Worm (Caenorhabditis elegans) whole organism, young adult: ENCODE results near the gene T22D1.18.

Experiments used
- C06A6.2 ChIP-seq: fragments of 200-800 bp; sonication (Bioruptor generic); conservative IDR thresholded peaks from 2 replicates; pipeline ENCODE4 v1.3.6; 2022; ENCODE audit warnings: missing genetic modification characterization, missing compliant biosample characterization
- F10E7.11 ChIP-seq: sonication (generic microtip); optimal IDR thresholded peaks from 2 replicates; lab custom pipeline; 2017; ENCODE audit warnings: mild to moderate bottlenecking, missing genetic modification characterization, moderate library complexity, missing compliant biosample characterization
- F22D6.2 ChIP-seq: sonication (generic microtip); optimal IDR thresholded peaks from 2 replicates; lab custom pipeline; 2016; ENCODE audit warnings: mild to moderate bottlenecking, missing genetic modification characterization, missing compliant biosample characterization
- F49E8.2 ChIP-seq: sonication (generic microtip); optimal IDR thresholded peaks from 3 replicates; lab custom pipeline; 2017; ENCODE audit warnings: missing genetic modification characterization, mild to moderate bottlenecking, missing compliant biosample characterization, antibody characterized with exemption, moderate library complexity; ENCODE audit not compliant: insufficient read depth
- F57C9.4 ChIP-seq: sonication (generic microtip); optimal IDR thresholded peaks from 2 replicates; lab custom pipeline; 2017; ENCODE audit warnings: mild to moderate bottlenecking, missing genetic modification characterization, missing compliant biosample characterization
- Y95B8A.8 ChIP-seq: fragments of 200-800 bp; sonication (Bioruptor generic); IDR thresholded peaks from 2 replicates; pipeline ENCODE4 v1.3.6; 2022; ENCODE audit warnings: missing genetic modification reagents, missing genetic modification characterization, missing compliant biosample characterization
- ZK185.1 ChIP-seq: sonication (generic microtip); optimal IDR thresholded peaks from 2 replicates; lab custom pipeline; 2016; ENCODE audit warnings: mild to moderate bottlenecking, missing genetic modification characterization, missing compliant biosample characterization; ENCODE audit not compliant: poor library complexity, severe bottlenecking
- ama-1 ChIP-seq, 3 experiments: fragments of 150-350 bp in 1 of 3; sonication (generic microtip) in 2 of 3; optimal IDR thresholded peaks; 2 replicates each; lab custom pipeline; 2014 to 2018; ENCODE audit warnings: missing biosample characterization in 2 of 3, missing genetic modification characterization in 2 of 3, missing genetic modification reagents in 2 of 3
- aptf-3 ChIP-seq: fragments of 200-800 bp; sonication (Bioruptor generic); IDR thresholded peaks from 2 replicates; pipeline ENCODE4 v1.3.6; 2022; ENCODE audit warnings: missing genetic modification characterization, missing compliant biosample characterization
- attf-3 ChIP-seq: fragments of 200-800 bp; sonication (Bioruptor generic); conservative IDR thresholded peaks from 2 replicates; pipeline ENCODE4 v1.3.6; 2022; ENCODE audit warnings: missing genetic modification reagents, missing genetic modification characterization, missing compliant biosample characterization
- attf-5 ChIP-seq: fragments of 200-800 bp; sonication (Bioruptor generic); optimal IDR thresholded peaks from 2 replicates; lab custom pipeline; 2018; ENCODE audit warnings: mild to moderate bottlenecking, missing genetic modification characterization, missing compliant biosample characterization
- attf-6 ChIP-seq: fragments of 200-800 bp; sonication (Bioruptor generic); IDR thresholded peaks from 2 replicates; pipeline ENCODE4 v1.3.6; 2022; ENCODE audit warnings: missing genetic modification reagents, missing genetic modification characterization, missing compliant biosample characterization
- bed-1 ChIP-seq: fragments of 200-800 bp; sonication (Bioruptor generic); IDR thresholded peaks from 2 replicates; pipeline ENCODE4 v1.3.6; 2022; ENCODE audit warnings: missing genetic modification reagents, missing genetic modification characterization, missing compliant biosample characterization
- cebp-2 ChIP-seq: fragments of 200-800 bp; sonication (Bioruptor generic); IDR thresholded peaks from 2 replicates; pipeline ENCODE4 v1.3.6; 2022; ENCODE audit warnings: missing genetic modification characterization, missing compliant biosample characterization
- ceh-58 ChIP-seq: fragments of 200-800 bp; sonication (Bioruptor generic); IDR thresholded peaks from 2 replicates; pipeline ENCODE4 v1.3.6; 2022; ENCODE audit warnings: missing genetic modification characterization, missing compliant biosample characterization
- ceh-91 ChIP-seq: fragments of 200-800 bp; sonication (Bioruptor generic); IDR thresholded peaks from 2 replicates; pipeline ENCODE4 v1.3.6; 2022; ENCODE audit warnings: missing genetic modification reagents, missing genetic modification characterization, missing compliant biosample characterization
- efl-1 ChIP-seq: fragments of 150-350 bp; optimal IDR thresholded peaks from 2 replicates; lab custom pipeline; 2014; ENCODE audit warnings: missing biosample characterization, missing genetic modification reagents, missing genetic modification characterization
- egl-44 ChIP-seq: fragments of 200-800 bp; sonication (Bioruptor generic); IDR thresholded peaks from 2 replicates; pipeline ENCODE4 v1.3.6; 2022; ENCODE audit warnings: missing genetic modification reagents, missing genetic modification characterization, missing compliant biosample characterization
- hlh-26 ChIP-seq: fragments of 200-800 bp; sonication (Bioruptor generic); conservative IDR thresholded peaks from 2 replicates; pipeline ENCODE4 v1.3.6; 2022; ENCODE audit warnings: missing genetic modification reagents, missing genetic modification characterization, missing compliant biosample characterization
- lag-1 ChIP-seq: fragments of 200-800 bp; sonication (Bioruptor generic); IDR thresholded peaks from 2 replicates; pipeline ENCODE4 v1.3.6; 2022; ENCODE audit warnings: missing genetic modification reagents, missing genetic modification characterization, missing compliant biosample characterization
- lin-35 ChIP-seq, 3 experiments: fragments of 150-350 bp in 2 of 3; sonication (generic microtip) in 1 of 3; optimal IDR thresholded peaks; 2 replicates each; lab custom pipeline; 2014 to 2018; ENCODE audit warnings: missing biosample characterization in 3 of 3, missing genetic modification characterization in 3 of 3, missing genetic modification reagents in 3 of 3
- lsl-1 ChIP-seq: fragments of 200-800 bp; sonication (Bioruptor generic); optimal IDR thresholded peaks from 2 replicates; lab custom pipeline; 2018; ENCODE audit warnings: mild to moderate bottlenecking, missing genetic modification characterization, moderate library complexity, missing compliant biosample characterization
- nfya-1 ChIP-seq: sonication (generic microtip); optimal IDR thresholded peaks from 2 replicates; lab custom pipeline; 2017; ENCODE audit warnings: antibody characterized with exemption, missing compliant biosample characterization, missing genetic modification characterization, borderline replicate concordance; ENCODE audit not compliant: insufficient read depth
- nhr-80 ChIP-seq: sonication (generic microtip); optimal IDR thresholded peaks from 2 replicates; lab custom pipeline; 2016; ENCODE audit warnings: missing genetic modification characterization, missing compliant biosample characterization
- nhr-90 ChIP-seq: sonication (generic microtip); optimal IDR thresholded peaks from 2 replicates; lab custom pipeline; 2016; ENCODE audit warnings: missing genotype, mild to moderate bottlenecking, missing genetic modification characterization, missing compliant biosample characterization
- snpc-4 ChIP-seq, 5 experiments: fragments of 150-350 bp in 1 of 5; sonication (generic microtip) in 4 of 5; optimal IDR thresholded peaks; 2 replicates each; lab custom pipeline; 2014 to 2018; ENCODE audit warnings: missing genetic modification characterization in 5 of 5, missing biosample characterization in 3 of 5, antibody characterized with exemption in 2 of 5, mild to moderate bottlenecking in 2 of 5, missing compliant biosample characterization in 2 of 5, missing genotype in 2 of 5, moderate library complexity in 2 of 5, missing genetic modification reagents in 1 of 5
- tlf-1 ChIP-seq: fragments of 200-800 bp; sonication (Bioruptor generic); optimal IDR thresholded peaks from 2 replicates; lab custom pipeline; 2018; ENCODE audit warnings: mild to moderate bottlenecking, missing genetic modification characterization, missing compliant biosample characterization
- xnd-1 ChIP-seq: sonication (generic microtip); optimal IDR thresholded peaks from 2 replicates; lab custom pipeline; 2016; ENCODE audit warnings: missing genotype, missing genetic modification reagents, missing genetic modification characterization, missing compliant biosample characterization
- zfh-2 ChIP-seq: fragments of 200-800 bp; sonication (Bioruptor generic); conservative IDR thresholded peaks from 2 replicates; pipeline ENCODE4 v1.3.6; 2022; ENCODE audit warnings: missing genetic modification reagents, missing genetic modification characterization, missing compliant biosample characterization
- ztf-18 ChIP-seq: sonication (generic microtip); optimal IDR thresholded peaks from 2 replicates; lab custom pipeline; 2016; ENCODE audit warnings: missing genotype, mild to moderate bottlenecking, missing genetic modification characterization, missing compliant biosample characterization
- ztf-22 ChIP-seq: fragments of 200-800 bp; sonication (Bioruptor generic); optimal IDR thresholded peaks from 2 replicates; lab custom pipeline; 2018; ENCODE audit warnings: mild to moderate bottlenecking, missing genetic modification characterization, moderate library complexity, missing compliant biosample characterization
- ztf-26 ChIP-seq: sonication (generic microtip); optimal IDR thresholded peaks from 2 replicates; lab custom pipeline; 2017; ENCODE audit warnings: missing genetic modification characterization, missing compliant biosample characterization
- ztf-28 ChIP-seq: fragments of 200-800 bp; sonication (Bioruptor generic); IDR thresholded peaks from 2 replicates; pipeline ENCODE4 v1.3.6; 2022; ENCODE audit warnings: missing genetic modification reagents, missing genetic modification characterization, missing compliant biosample characterization

The T22D1.18 gene

ce11 chrIV:6920063-6920462 is at the start of gene T22D1.18:
TSS of gene T22D1.18 (minus strand) at chrIV:6920163.
- TF ChIP-seq nhr-90 (tag; lab: Kevin White, UChicago) (no peak), ztf-22 (GFP tag; lab: Kevin White, UChicago) (no peak), snpc-4 (GFP tag; optimal IDR thresholded peaks at IDR 0.05; lab: Kevin White, UChicago) (no peak), snpc-4 (tag; optimal IDR thresholded peaks at IDR 0.05; lab: Kevin White, UChicago) (no peak), cebp-2 (GFP tag; lab: Robert Waterston, UW) (no peak), ama-1 (optimal IDR thresholded peaks at IDR 0.05; lab: Kevin White, UChicago) (no peak), ama-1 (GFP tag; optimal IDR thresholded peaks at IDR 0.05; lab: Kevin White, UChicago) (no peak), ceh-58 (GFP tag; lab: Robert Waterston, UW) (no peak), efl-1 (GFP tag; lab: Kevin White, UChicago) (no peak), nhr-80 (tag; lab: Kevin White, UChicago) (no peak), egl-44 (GFP tag; lab: Robert Waterston, UW) (no peak), lin-35 (GFP tag; optimal IDR thresholded peaks at IDR 0.05; lab: Kevin White, UChicago) (no peak), Y95B8A.8 (GFP tag; lab: Robert Waterston, UW) (no peak), lag-1 (GFP tag; lab: Robert Waterston, UW) (no peak), nfya-1 (tag; lab: Kevin White, UChicago) (no peak)

ce11 chrIV:6965192-6965591 is 45.2 kb upstream of the T22D1.18 start, which contains the start of gene ZK381.2:
TSS of gene ZK381.2 (plus strand) at chrIV:6965492.
- TF ChIP-seq hlh-26 (GFP tag; lab: Robert Waterston, UW) (no peak), bed-1 (GFP tag; lab: Robert Waterston, UW) (no peak), zfh-2 (no peak), ZK185.1 (tag; lab: Kevin White, UChicago) (no peak), lag-1 (GFP tag; lab: Robert Waterston, UW) (no peak), attf-5 (GFP tag; lab: Kevin White, UChicago) (no peak), F49E8.2 (tag; lab: Kevin White, UChicago) (no peak), ztf-28 (GFP tag; lab: Robert Waterston, UW) (no peak)
- TF ChIP-seq, all 124 proteins: peak for 0

ce11 chrIV:6964508-6964907 is 44.5 kb upstream of the T22D1.18 start, which contains the start of gene B0478.3:
TSS of gene B0478.3 (minus strand) at chrIV:6964608.
- TF ChIP-seq attf-5 (GFP tag; lab: Kevin White, UChicago): no peak
- no peak for TF ChIP-seq attf-3 (GFP tag; lab: Robert Waterston, UW)
- no peak for TF ChIP-seq F22D6.2
- TF ChIP-seq ceh-91 (GFP tag; lab: Robert Waterston, UW): no peak
- no peak for TF ChIP-seq ztf-18 (tag; lab: Kevin White, UChicago)
- TF ChIP-seq attf-6 (GFP tag; lab: Robert Waterston, UW): no peak
- TF ChIP-seq C06A6.2 (GFP tag; lab: Robert Waterston, UW): no peak
- TF ChIP-seq xnd-1 (tag; lab: Kevin White, UChicago): no peak
- no peak for TF ChIP-seq F10E7.11

ce11 chrIV:6959483-6959882 is 39.5 kb upstream of the T22D1.18 start:
- no peak for TF ChIP-seq lag-1 (GFP tag; lab: Robert Waterston, UW)
- TF ChIP-seq zfh-2: no peak
- no peak for TF ChIP-seq F22D6.2

- no peak for TF ChIP-seq lsl-1
- TF ChIP-seq tlf-1 (GFP tag; lab: Kevin White, UChicago): no peak
- TF ChIP-seq lin-35 (GFP tag; optimal IDR thresholded peaks at IDR 0.05; lab: Kevin White, UChicago): peak in 1 of 3 experiments; percentile 58
- no peak for TF ChIP-seq ztf-28 (GFP tag; lab: Robert Waterston, UW)
- TF ChIP-seq aptf-3 (GFP tag; lab: Robert Waterston, UW): no peak
- TF ChIP-seq ztf-26: no peak
- no peak for TF ChIP-seq F57C9.4 (tag; lab: Kevin White, UChicago)
- TF ChIP-seq, all 124 proteins: peak for 1
Observed at ce11 chrIV:6958696-6959095, 38.7 kb upstream of the T22D1.18 start.
